Worm (Caenorhabditis elegans) whole organism, L4/young adult: ENCODE data around the gene ccdc-47.

Experiments used
- W03F9.2 ChIP-seq: fragments of 150-350 bp; optimal IDR thresholded peaks from 2 replicates; lab custom pipeline; 2014; ENCODE audit warnings: missing biosample characterization, missing genetic modification characterization
- him-1 ChIP-seq: sonication (generic microtip); optimal IDR thresholded peaks from 2 replicates; lab custom pipeline; 2016; ENCODE audit warnings: missing genotype, missing genetic modification reagents, missing genetic modification characterization, missing compliant biosample characterization

DNA sequence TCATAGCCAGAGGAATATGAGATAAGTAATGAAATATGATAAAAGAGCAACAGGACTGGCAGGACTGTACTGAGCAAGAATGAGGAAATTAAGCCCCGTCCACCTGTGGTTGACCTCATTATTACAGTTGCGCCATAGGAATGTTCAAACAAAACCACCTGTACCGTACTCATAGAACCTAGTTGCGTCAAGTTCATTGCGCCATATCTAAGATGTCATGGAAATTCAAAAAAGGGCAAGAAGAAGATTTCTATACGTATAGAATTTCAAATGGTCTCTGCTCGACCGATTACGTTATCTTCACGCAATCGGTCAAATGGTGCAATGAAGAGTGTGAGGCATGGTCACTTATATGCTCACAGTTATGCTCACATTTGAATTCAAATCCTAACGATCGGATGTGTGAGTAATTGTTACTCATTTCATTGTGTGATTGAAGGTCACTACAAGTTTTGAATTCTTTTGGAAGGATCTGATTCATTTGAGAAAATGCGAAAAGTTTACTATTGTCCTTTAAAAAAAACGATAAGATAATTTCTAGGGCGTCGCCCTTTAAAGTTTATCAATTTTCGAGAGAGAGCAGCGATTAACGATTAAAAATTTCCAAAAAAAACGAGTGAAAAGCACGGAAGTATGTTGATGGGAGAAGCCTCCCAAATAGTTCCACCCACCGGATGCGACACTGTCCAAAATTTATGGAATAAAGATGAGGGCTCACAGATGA lies 44.8 kb upstream of the ccdc-47 start:
- TF ChIP-seq him-1 (tag; lab: Kevin White, UChicago) = no peak
- TF ChIP-seq W03F9.2 = no peak
